Worm (Caenorhabditis elegans): ENCODE data around the gene ooc-3.

ooc-3 gene

DNA sequence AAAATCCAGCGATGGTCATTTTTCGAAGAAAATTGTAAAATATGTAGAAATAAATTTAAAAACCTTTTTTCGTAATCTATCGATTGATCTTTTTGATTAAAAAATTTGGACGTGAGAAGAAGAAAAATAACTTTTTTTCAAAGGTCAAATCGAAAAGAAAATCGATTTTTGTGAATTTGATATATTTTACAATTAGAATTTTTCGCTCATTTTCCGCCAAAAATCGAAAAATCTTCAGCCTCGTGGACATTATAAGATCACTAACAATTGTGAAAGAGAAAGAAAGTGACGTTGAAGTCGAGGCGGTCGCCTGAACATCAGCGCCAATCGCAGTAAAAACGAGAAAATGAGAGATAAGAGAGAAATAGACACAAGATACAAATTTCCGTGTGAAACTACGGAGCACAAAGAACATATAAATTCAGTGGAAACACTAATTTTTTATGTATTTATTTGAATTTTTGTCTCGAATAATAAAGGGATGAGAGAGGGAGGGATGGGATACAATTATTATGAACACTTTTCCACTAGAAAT lies 25.5 kb downstream of the ooc-3 start, which contains the start of gene cisd-1 (continued):
- TF ChIP-seq mep-1 (tag; optimal IDR thresholded peaks at IDR 0.05) (peak; percentile 62), daf-16 (GFP tag; optimal IDR thresholded peaks at IDR 0.05) (no peak), daf-16 (tag; optimal IDR thresholded peaks at IDR 0.05) (peak; percentile 28), aha-1 (tag) (no peak), unc-39 (tag; optimal IDR thresholded peaks at IDR 0.05) (no peak), unc-130 (GFP tag; optimal IDR thresholded peaks at IDR 0.05) (no peak), ZK546.5 (tag; optimal IDR thresholded peaks at IDR 0.05) (no peak), lir-3 (tag; optimal IDR thresholded peaks at IDR 0.05) (no peak), mdt-29 (GFP tag; IDR thresholded peaks at IDR 0.05) (no peak), Y105C5A.15 (GFP tag; IDR thresholded peaks at IDR 0.05) (no peak), hif-1 (tag; optimal IDR thresholded peaks at IDR 0.05) (peak in 1 of 2 experiments; percentile 49), nhr-25 (tag; optimal IDR thresholded peaks at IDR 0.05; ENCODE audit: borderline replicate concordance, insufficient read depth) (no peak), ctbp-1 (GFP tag; IDR thresholded peaks at IDR 0.05) (no peak), lin-38 (GFP tag; IDR thresholded peaks at IDR 0.05) (no peak), nhr-11 (tag; optimal IDR thresholded peaks at IDR 0.05) (no peak), F37D6.2 (tag; optimal IDR thresholded peaks at IDR 0.05) (no peak), pqm-1 (tag; optimal IDR thresholded peaks at IDR 0.05) (peak; percentile 45), fos-1 (tag; optimal IDR thresholded peaks at IDR 0.05) (no peak), saeg-2 (GFP tag; IDR thresholded peaks at IDR 0.05) (no peak), nhr-28 (tag; optimal IDR thresholded peaks at IDR 0.05) (peak; percentile 98), Y5F2A.4 (GFP tag; optimal IDR thresholded peaks at IDR 0.05) (no peak), hlh-30 (tag; optimal IDR thresholded peaks at IDR 0.05; ENCODE audit: insufficient read depth) (peak; percentile 13), daf-19 (GFP tag; conservative IDR thresholded peaks at IDR 0.05) (no peak), pha-4 (GFP tag; IDR thresholded peaks at IDR 0.05) (no peak), pha-4 (tag; optimal IDR thresholded peaks at IDR 0.05) (no peak), nhr-237 (tag; optimal IDR thresholded peaks at IDR 0.05) (no peak), duxl-1 (tag; optimal IDR thresholded peaks at IDR 0.05; ENCODE audit: poor library complexity) (no peak), set-16 (GFP tag; IDR thresholded peaks at IDR 0.05) (no peak)

DNA sequence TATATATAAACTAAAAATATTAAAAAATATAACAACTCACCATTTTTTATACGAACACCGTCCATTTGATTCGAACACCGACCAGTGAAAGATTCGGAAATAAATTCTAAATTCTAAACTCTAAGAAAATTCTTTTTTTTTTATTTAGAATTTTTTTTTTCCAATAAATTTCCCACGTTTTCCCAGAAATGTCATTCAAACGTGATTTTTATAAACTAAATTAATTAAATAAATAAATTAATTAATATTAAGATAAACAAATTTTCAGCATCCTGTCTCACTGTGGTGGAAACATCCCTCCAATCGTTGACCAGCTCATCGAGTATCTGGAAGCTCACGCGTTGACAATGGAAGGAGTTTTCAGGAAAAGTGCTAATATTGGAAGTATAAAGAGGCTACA lies 27.6 kb downstream of the ooc-3 start, which contains the start of gene klp-17:
Gene klp-17, minus strand, starts transcription at position 101 of the 400 bp plus-strand sequence.
- TF ChIP-seq mes-2 (tag; optimal IDR thresholded peaks at IDR 0.05; ENCODE audit: poor library complexity, severe bottlenecking) (no peak), hmg-1.1 (GFP tag; IDR thresholded peaks at IDR 0.05) (no peak), ceh-32 (tag; optimal IDR thresholded peaks at IDR 0.05; ENCODE audit: poor library complexity) (no peak), ztf-11 (tag; optimal IDR thresholded peaks at IDR 0.05) (no peak), mxl-2 (GFP tag; conservative IDR thresholded peaks at IDR 0.05) (no peak), snpc-4 (tag; optimal IDR thresholded peaks at IDR 0.05) (no peak), nhr-102 (tag; optimal IDR thresholded peaks at IDR 0.05) (no peak), mep-1 (tag; optimal IDR thresholded peaks at IDR 0.05) (no peak), madf-5 (GFP tag; IDR thresholded peaks at IDR 0.05) (no peak), snpc-1.2 (GFP tag; IDR thresholded peaks at IDR 0.05) (no peak), mdt-29 (GFP tag; IDR thresholded peaks at IDR 0.05) (no peak)

ce11 chrII:11464427-11464944 lies 30.6 kb downstream of the ooc-3 start, which contains the start of the genes aars-1 and rga-1:
TSS of gene aars-1 (minus strand) at chrII:11464497.
TSS of gene rga-1 (plus strand) at chrII:11464894.
- TF ChIP-seq dve-1 (tag; optimal IDR thresholded peaks at IDR 0.05; ENCODE audit: insufficient read depth) (peak; percentile 79), rbr-2 (tag; optimal IDR thresholded peaks at IDR 0.05) (peak; percentile 30), nhr-10 (tag; optimal IDR thresholded peaks at IDR 0.05) (peak; percentile 31), ceh-28 (tag; optimal IDR thresholded peaks at IDR 0.05) (peak; percentile 11), nhr-77 (tag; optimal IDR thresholded peaks at IDR 0.05) (peak; percentile 20), nhr-102 (tag; optimal IDR thresholded peaks at IDR 0.05) (peak; percentile 30), T26A8.4 (GFP tag; IDR thresholded peaks at IDR 0.05) (peak; percentile 63; the same call in 1 of the 2 replicates), sdz-12 (GFP tag; optimal IDR thresholded peaks at IDR 0.05) (no peak), T20F7.1 (GFP tag; optimal IDR thresholded peaks at IDR 0.05) (peak; percentile 56), snpc-1.2 (GFP tag; IDR thresholded peaks at IDR 0.05) (no peak), jun-1 (tag; optimal IDR thresholded peaks at IDR 0.05) (peak; percentile 26), nhr-48 (tag; optimal IDR thresholded peaks at IDR 0.05) (peak; percentile 95), gei-8 (GFP tag; optimal IDR thresholded peaks at IDR 0.05) (no peak), nhr-6 (tag; optimal IDR thresholded peaks at IDR 0.05) (peak; percentile 51), mxl-3 (GFP tag; optimal IDR thresholded peaks at IDR 0.05) (peak; percentile 91)

Measured in whole organism, L4 larva.